Worm (Caenorhabditis elegans): ENCODE results near the gene F38E1.10.

DNA sequence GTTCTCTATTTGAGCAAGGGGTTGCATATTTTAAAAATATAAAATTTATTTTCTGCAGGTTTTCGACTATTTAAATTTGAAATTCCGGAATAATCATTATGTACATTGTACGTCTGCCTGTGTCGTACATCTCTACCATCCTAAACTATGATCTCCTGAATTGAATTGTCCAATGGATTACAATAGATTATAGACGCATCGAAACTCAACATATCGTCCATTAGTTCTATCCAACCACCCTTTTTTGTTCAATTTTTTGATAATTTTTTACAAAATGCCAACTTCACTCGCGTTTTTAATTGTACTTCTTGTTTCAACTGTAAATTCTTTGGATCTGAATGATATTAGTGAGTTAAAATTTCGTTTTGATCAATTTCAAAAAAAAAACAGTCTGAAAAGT is 35.1 kb upstream of the F38E1.10 start, which contains the start of gene F52E1.2:
- TF ChIP-seq nhr-11 (tag; optimal IDR thresholded peaks at IDR 0.05), result no peak
- TF ChIP-seq nhr-237 (tag; optimal IDR thresholded peaks at IDR 0.05), result no peak
